Fruit fly (Drosophila melanogaster): ENCODE measurements around the gene CG42833.

Gene CG42833

dm6 chr3L:20199569-20200247, at the start of gene CG42833:
Gene CG42833 (plus strand): TSS chr3L:20200093.
- no peak for TF ChIP-seq CG17801 (GFP tag; optimal IDR thresholded peaks at IDR 0.05; ENCODE audit: partially characterized antibody)

- TF ChIP-seq CG17801 (GFP tag; optimal IDR thresholded peaks at IDR 0.05; ENCODE audit: partially characterized antibody) = no peak
These were observed 31.7 kb upstream of the CG42833 start for dm6 chr3L:20168152-20168551.

dm6 chr3L:20177697-20178096, 22.2 kb upstream of the CG42833 start:
- TF ChIP-seq CG17801 (GFP tag; optimal IDR thresholded peaks at IDR 0.05; ENCODE audit: partially characterized antibody) = no peak

- no peak for TF ChIP-seq CG17801 (GFP tag; optimal IDR thresholded peaks at IDR 0.05; ENCODE audit: partially characterized antibody)
These were observed 21.8 kb upstream of the CG42833 start for dm6 chr3L:20178101-20178500.

dm6 chr3L:20182799-20183198, 17.1 kb upstream of the CG42833 start:
- no peak for TF ChIP-seq CG17801 (GFP tag; optimal IDR thresholded peaks at IDR 0.05; ENCODE audit: partially characterized antibody)

- TF ChIP-seq CG17801 (GFP tag; optimal IDR thresholded peaks at IDR 0.05; ENCODE audit: partially characterized antibody) = no peak
These were observed 16.4 kb upstream of the CG42833 start for dm6 chr3L:20183345-20184088.

dm6 chr3L:20185206-20185868, 14.6 kb upstream of the CG42833 start:
- TF ChIP-seq CG17801 (GFP tag; optimal IDR thresholded peaks at IDR 0.05; ENCODE audit: partially characterized antibody) = no peak

dm6 chr3L:20185886-20186285, 14.0 kb upstream of the CG42833 start:
- TF ChIP-seq CG17801 (GFP tag; optimal IDR thresholded peaks at IDR 0.05; ENCODE audit: partially characterized antibody) = no peak

dm6 chr3L:20186294-20187020, 13.4 kb upstream of the CG42833 start:
- TF ChIP-seq CG17801 (GFP tag; optimal IDR thresholded peaks at IDR 0.05; ENCODE audit: partially characterized antibody) = no peak

dm6 chr3L:20187885-20188570, 11.9 kb upstream of the CG42833 start, which contains the start of gene Ssk:
Gene Ssk (plus strand): TSS chr3L:20188522.
- TF ChIP-seq CG17801 (GFP tag; optimal IDR thresholded peaks at IDR 0.05; ENCODE audit: partially characterized antibody) = peak; percentile 22

- no peak for TF ChIP-seq CG17801 (GFP tag; optimal IDR thresholded peaks at IDR 0.05; ENCODE audit: partially characterized antibody)
These were observed 8.0 kb upstream of the CG42833 start for dm6 chr3L:20191848-20192247.

dm6 chr3L:20192872-20193747, 6.8 kb upstream of the CG42833 start:
- TF ChIP-seq CG17801 (GFP tag; optimal IDR thresholded peaks at IDR 0.05; ENCODE audit: partially characterized antibody) = no peak

- TF ChIP-seq CG17801 (GFP tag; optimal IDR thresholded peaks at IDR 0.05; ENCODE audit: partially characterized antibody) = no peak
These were observed 6.2 kb upstream of the CG42833 start for dm6 chr3L:20193748-20194058.

- TF ChIP-seq CG17801 (GFP tag; optimal IDR thresholded peaks at IDR 0.05; ENCODE audit: partially characterized antibody) = no peak
These were observed 5.2 kb upstream of the CG42833 start for dm6 chr3L:20194731-20195130.

All from ovary, adult (tissue).